Worm (Caenorhabditis elegans): Measurements from ENCODE around the gene set-9.

DNA sequence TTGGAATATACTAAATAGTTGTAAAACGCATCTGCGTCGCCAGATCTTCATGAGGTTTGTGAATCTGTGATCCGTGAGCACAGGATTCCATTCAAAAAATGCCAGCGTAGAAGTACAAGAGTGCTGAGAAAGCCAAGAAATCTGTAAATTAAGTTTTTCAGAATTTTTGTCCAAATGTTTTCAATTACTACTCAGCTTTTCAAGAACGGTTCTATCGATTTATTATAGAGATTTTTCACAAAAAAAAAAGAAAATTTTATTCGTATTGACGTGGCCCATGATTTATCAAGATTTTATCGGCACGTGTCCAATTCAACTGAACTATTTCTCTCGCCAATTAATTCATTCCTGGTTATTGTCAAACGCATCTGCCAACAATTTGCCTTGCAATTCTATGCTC lies 38.4 kb upstream of the set-9 start, which contains the start of gene F36A4.3:
- TF ChIP-seq nhr-43 (tag; optimal IDR thresholded peaks at IDR 0.05; ENCODE audit: poor library complexity, severe bottlenecking) (no peak), nhr-12 (tag; optimal IDR thresholded peaks at IDR 0.05) (no peak), nhr-11 (tag; optimal IDR thresholded peaks at IDR 0.05) (no peak), fos-1 (tag; optimal IDR thresholded peaks at IDR 0.05) (no peak), pqm-1 (tag; optimal IDR thresholded peaks at IDR 0.05) (no peak), elt-3 (tag; optimal IDR thresholded peaks at IDR 0.05) (no peak)

Measured in whole organism, L3 larva.